Worm (Caenorhabditis elegans) whole organism, L4/young adult: ENCODE data around the gene T22F3.12.

Source experiments
- W03F9.2 ChIP-seq: fragments of 150-350 bp; optimal IDR thresholded peaks from 2 replicates; lab custom pipeline; 2014; ENCODE audit warnings: missing biosample characterization, missing genetic modification characterization
- dao-5 ChIP-seq: sonication (generic microtip); optimal IDR thresholded peaks from 2 replicates; lab custom pipeline; 2016; ENCODE audit warnings: missing genotype, missing genetic modification characterization, moderate library complexity, missing compliant biosample characterization
- him-1 ChIP-seq: sonication (generic microtip); optimal IDR thresholded peaks from 2 replicates; lab custom pipeline; 2016; ENCODE audit warnings: missing genotype, missing genetic modification reagents, missing genetic modification characterization, missing compliant biosample characterization

DNA sequence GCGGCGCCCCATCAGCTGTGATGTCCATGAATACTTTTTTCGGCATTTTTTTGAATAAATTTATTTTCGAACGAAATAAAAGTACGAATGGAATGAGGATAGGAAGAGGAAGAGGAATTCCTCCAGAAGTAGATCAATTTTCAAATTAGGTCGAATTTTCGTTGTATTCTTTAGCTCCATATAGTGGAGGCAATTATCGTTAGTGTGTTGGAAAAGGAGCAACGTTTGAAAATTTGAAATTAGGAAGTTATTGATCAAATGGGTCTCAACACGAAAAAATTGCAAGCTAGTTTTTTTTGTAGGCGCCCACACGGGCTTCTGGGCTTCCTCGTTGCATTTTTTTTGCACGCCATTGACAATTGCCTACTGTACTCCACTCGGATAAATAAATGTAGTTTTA lies at the start of gene T22F3.12:
- TF ChIP-seq him-1 (tag; lab: Kevin White, UChicago) (no peak), W03F9.2 (no peak), dao-5 (tag; lab: Kevin White, UChicago) (no peak)
